Worm (Caenorhabditis elegans) whole organism, late embryonic: Measurements from ENCODE around the gene elt-3.

Experiments
- ahr-1 ChIP-seq: sonication (generic microtip); optimal IDR thresholded peaks from 2 replicates; lab custom pipeline; 2016; ENCODE audit warnings: missing genetic modification characterization, missing compliant biosample characterization
- fkh-10 ChIP-seq: fragments of 150-350 bp; optimal IDR thresholded peaks from 2 replicates; lab custom pipeline; 2014; ENCODE audit warnings: missing biosample characterization, missing genetic modification reagents, missing genetic modification characterization
- hlh-8 ChIP-seq: sonication (generic microtip); optimal IDR thresholded peaks from 2 replicates; lab custom pipeline; 2016; ENCODE audit warnings: missing genotype, missing genetic modification characterization, missing compliant biosample characterization
- lim-6 ChIP-seq: sonication (generic microtip); optimal IDR thresholded peaks from 2 replicates; lab custom pipeline; 2016; ENCODE audit warnings: missing genetic modification characterization, missing compliant biosample characterization
- pha-2 ChIP-seq: sonication (generic microtip); optimal IDR thresholded peaks from 2 replicates; lab custom pipeline; 2017; ENCODE audit warnings: mild to moderate bottlenecking, missing genetic modification characterization, missing compliant biosample characterization

DNA sequence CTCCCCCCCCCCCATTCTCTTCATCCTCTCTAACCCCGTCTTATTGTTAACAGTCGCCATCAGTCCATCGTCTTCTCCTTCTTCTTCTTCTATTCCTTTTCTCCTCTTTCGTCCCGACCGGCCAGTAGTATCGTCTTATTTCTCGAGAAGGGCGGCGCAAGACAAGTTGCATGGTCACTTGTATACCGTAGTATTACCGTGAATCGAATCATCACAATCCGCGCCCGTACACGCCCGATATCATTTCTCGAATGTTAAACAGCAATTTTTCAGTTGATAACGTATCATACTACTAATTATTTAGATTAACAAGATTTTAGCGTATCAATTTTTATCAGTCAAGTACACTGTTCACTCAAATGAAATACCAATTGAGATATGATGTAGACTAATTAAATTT lies 3.2 kb downstream of the elt-3 start:
- TF ChIP-seq ahr-1 (no peak), hlh-8 (tag; lab: Kevin White, UChicago) (no peak), lim-6 (no peak), fkh-10 (no peak), pha-2 (no peak)
